Worm (Caenorhabditis elegans) whole organism, dauer: ENCODE data around the gene nkb-3.

ENCODE experiments used
- unc-62 ChIP-seq: sonication (generic microtip); optimal IDR thresholded peaks from 2 replicates; lab custom pipeline; 2017; ENCODE audit warnings: missing biosample characterization, missing genetic modification reagents, missing genetic modification characterization

Gene nkb-3

ce11 chrX:13728991-13729390 is 41.4 kb downstream of the nkb-3 start:
- TF ChIP-seq unc-62 (GFP tag; lab: Kevin White, UChicago) = no peak

ce11 chrX:13726874-13727343 is 43.4 kb downstream of the nkb-3 start, which contains the start of gene pix-1:
TSS of gene pix-1 (plus strand) at chrX:13727293.
- no peak for TF ChIP-seq unc-62 (GFP tag; lab: Kevin White, UChicago)

- no peak for TF ChIP-seq unc-62 (GFP tag; lab: Kevin White, UChicago)
These were observed 44.1 kb downstream of the nkb-3 start for ce11 chrX:13726285-13726684.

ce11 chrX:13724364-13724763 is 46.0 kb downstream of the nkb-3 start, which contains the start of gene K11E4.6:
TSS of gene K11E4.6 (plus strand) at chrX:13724664.
- no peak for TF ChIP-seq unc-62 (GFP tag; lab: Kevin White, UChicago)

- TF ChIP-seq unc-62 (GFP tag; lab: Kevin White, UChicago) = no peak
These were observed 47.5 kb downstream of the nkb-3 start, which contains the start of gene poml-1 for ce11 chrX:13722821-13723220. TSS of gene poml-1 (minus strand) at chrX:13722921.

- TF ChIP-seq unc-62 (GFP tag; lab: Kevin White, UChicago) = no peak
These were observed 53.2 kb downstream of the nkb-3 start, which contains the start of gene shc-3 for ce11 chrX:13717053-13717671. TSS of gene shc-3 (plus strand) at chrX:13717536.

- TF ChIP-seq unc-62 (GFP tag; lab: Kevin White, UChicago) = no peak
These were observed 54.0 kb downstream of the nkb-3 start for ce11 chrX:13716313-13716712.
